Worm (Caenorhabditis elegans) whole organism, L4/young adult: ENCODE data around the gene srt-59.

Source experiments
- W03F9.2 ChIP-seq: fragments of 150-350 bp; optimal IDR thresholded peaks from 2 replicates; lab custom pipeline; 2014; ENCODE audit warnings: missing biosample characterization, missing genetic modification characterization
- dao-5 ChIP-seq: sonication (generic microtip); optimal IDR thresholded peaks from 2 replicates; lab custom pipeline; 2016; ENCODE audit warnings: missing genotype, missing genetic modification characterization, moderate library complexity, missing compliant biosample characterization
- him-1 ChIP-seq: sonication (generic microtip); optimal IDR thresholded peaks from 2 replicates; lab custom pipeline; 2016; ENCODE audit warnings: missing genotype, missing genetic modification reagents, missing genetic modification characterization, missing compliant biosample characterization

Gene srt-59

ce11 chrIV:613155-613554 is 11.7 kb upstream of the srt-59 start:
- TF ChIP-seq dao-5 (tag; lab: Kevin White, UChicago), result no peak
- TF ChIP-seq W03F9.2, result no peak
- TF ChIP-seq him-1 (tag; lab: Kevin White, UChicago), result no peak

ce11 chrIV:607628-608027 is 6.1 kb upstream of the srt-59 start:
- TF ChIP-seq him-1 (tag; lab: Kevin White, UChicago), result no peak
- no peak for TF ChIP-seq W03F9.2
- TF ChIP-seq dao-5 (tag; lab: Kevin White, UChicago), result no peak

- TF ChIP-seq W03F9.2, result no peak
- no peak for TF ChIP-seq dao-5 (tag; lab: Kevin White, UChicago)
- no peak for TF ChIP-seq him-1 (tag; lab: Kevin White, UChicago)
Measured at ce11 chrIV:606055-606454, 4.6 kb upstream of the srt-59 start, which contains the start of gene inx-18. Gene inx-18, plus strand, starts transcription at chrIV:606355.

ce11 chrIV:605431-605830 is 3.9 kb upstream of the srt-59 start:
- TF ChIP-seq him-1 (tag; lab: Kevin White, UChicago), result no peak
- TF ChIP-seq dao-5 (tag; lab: Kevin White, UChicago), result no peak
- TF ChIP-seq W03F9.2, result no peak

- TF ChIP-seq dao-5 (tag; lab: Kevin White, UChicago), result no peak
- no peak for TF ChIP-seq W03F9.2
- TF ChIP-seq him-1 (tag; lab: Kevin White, UChicago), result no peak
Measured at ce11 chrIV:604817-605216, 3.3 kb upstream of the srt-59 start.

ce11 chrIV:604144-604543 is 2.6 kb upstream of the srt-59 start, which contains the start of gene col-102:
Gene col-102, plus strand, starts transcription at chrIV:604444.
- TF ChIP-seq him-1 (tag; lab: Kevin White, UChicago) (no peak), W03F9.2 (no peak), dao-5 (tag; lab: Kevin White, UChicago) (no peak)

ce11 chrIV:603543-603942 is 2.0 kb upstream of the srt-59 start, which contains the start of gene prmt-4:
Gene prmt-4, minus strand, starts transcription at chrIV:603643.
- TF ChIP-seq dao-5 (tag; lab: Kevin White, UChicago) (no peak), W03F9.2 (no peak), him-1 (tag; lab: Kevin White, UChicago) (no peak)

- TF ChIP-seq W03F9.2, result no peak
- no peak for TF ChIP-seq him-1 (tag; lab: Kevin White, UChicago)
- TF ChIP-seq dao-5 (tag; lab: Kevin White, UChicago), result no peak
Measured at ce11 chrIV:596292-596952, 5.1 kb downstream of the srt-59 start, which contains the start of the genes C18H7.7 and C18H7.11. Gene C18H7.7, minus strand, starts transcription at chrIV:596392. Gene C18H7.11, plus strand, starts transcription at chrIV:596902.

- TF ChIP-seq W03F9.2 (no peak), dao-5 (tag; lab: Kevin White, UChicago) (no peak), him-1 (tag; lab: Kevin White, UChicago) (no peak)
Measured at ce11 chrIV:594840-595239, 6.7 kb downstream of the srt-59 start.

ce11 chrIV:593029-593428 is 8.5 kb downstream of the srt-59 start, which contains the start of gene C18H7.4:
Gene C18H7.4, plus strand, starts transcription at chrIV:593329.
- TF ChIP-seq him-1 (tag; lab: Kevin White, UChicago), result no peak
- TF ChIP-seq W03F9.2, result no peak
- no peak for TF ChIP-seq dao-5 (tag; lab: Kevin White, UChicago)

- no peak for TF ChIP-seq W03F9.2
- no peak for TF ChIP-seq him-1 (tag; lab: Kevin White, UChicago)
- TF ChIP-seq dao-5 (tag; lab: Kevin White, UChicago), result no peak
Measured at ce11 chrIV:592382-592781, 9.1 kb downstream of the srt-59 start, which contains the start of gene C18H7.6. Gene C18H7.6, minus strand, starts transcription at chrIV:592485.

- TF ChIP-seq dao-5 (tag; lab: Kevin White, UChicago), result no peak
- TF ChIP-seq him-1 (tag; lab: Kevin White, UChicago), result no peak
- no peak for TF ChIP-seq W03F9.2
Measured at ce11 chrIV:587729-588128, 13.8 kb downstream of the srt-59 start, which contains the start of gene C18H7.12. Gene C18H7.12, minus strand, starts transcription at chrIV:587829.

ce11 chrIV:584039-584438 is 17.5 kb downstream of the srt-59 start:
- TF ChIP-seq W03F9.2 (no peak), him-1 (tag; lab: Kevin White, UChicago) (no peak), dao-5 (tag; lab: Kevin White, UChicago) (no peak)

- TF ChIP-seq dao-5 (tag; lab: Kevin White, UChicago) (no peak), him-1 (tag; lab: Kevin White, UChicago) (no peak), W03F9.2 (no peak)
Measured at ce11 chrIV:582130-582529, 19.4 kb downstream of the srt-59 start, which contains the start of gene F56A11.6. Gene F56A11.6, minus strand, starts transcription at chrIV:582230.
